Fruit fly (Drosophila melanogaster) whole organism, embryonic: ENCODE measurements around the gene CG12470.

ENCODE experiments used
- CG10147 ChIP-seq: fragments of 200-800 bp; sonication (Bioruptor generic); optimal IDR thresholded peaks from 2 replicates; lab custom pipeline; 2019; ENCODE audit warnings: missing biosample characterization, mild to moderate bottlenecking, missing genetic modification characterization, moderate library complexity
- CG11085 ChIP-seq: fragments of 200-800 bp; sonication (Bioruptor generic); IDR thresholded peaks from 2 replicates; pipeline ENCODE4 v1.3.6; 2022; ENCODE audit warnings: missing biosample characterization, missing genetic modification characterization
- CG11696 ChIP-seq: fragments of 200-800 bp; sonication (Bioruptor generic); IDR thresholded peaks from 2 replicates; pipeline ENCODE4 v1.3.6; 2022; ENCODE audit warnings: missing biosample characterization, missing genetic modification characterization
- CG13424 ChIP-seq: fragments of 200-800 bp; sonication (Bioruptor generic); optimal IDR thresholded peaks from 2 replicates; lab custom pipeline; 2019; ENCODE audit warnings: missing biosample characterization, mild to moderate bottlenecking, missing genetic modification characterization, moderate library complexity
- CG1529 ChIP-seq: fragments of 200-800 bp; sonication (Bioruptor generic); optimal IDR thresholded peaks from 3 replicates; lab custom pipeline; 2018; ENCODE audit warnings: missing biosample characterization, missing genetic modification characterization
- CG15696 ChIP-seq: fragments of 200-800 bp; sonication (Bioruptor generic); optimal IDR thresholded peaks from 2 replicates; lab custom pipeline; 2019; ENCODE audit warnings: missing biosample characterization, mild to moderate bottlenecking, missing genetic modification characterization, moderate library complexity
- CG17186 ChIP-seq: fragments of 200-800 bp; sonication (Bioruptor generic); optimal IDR thresholded peaks from 3 replicates; lab custom pipeline; 2017; ENCODE audit warnings: missing biosample characterization, missing genetic modification reagents, missing genetic modification characterization
- CG17802 ChIP-seq: fragments of 200-800 bp; sonication (Bioruptor generic); optimal IDR thresholded peaks from 2 replicates; lab custom pipeline; 2018; ENCODE audit warnings: missing biosample characterization, mild to moderate bottlenecking, missing genetic modification characterization, moderate library complexity
- CG6175 ChIP-seq: fragments of 200-800 bp; sonication (Bioruptor generic); IDR thresholded peaks from 3 replicates; pipeline ENCODE4 v1.3.6; 2022; ENCODE audit warnings: missing biosample characterization, missing genetic modification characterization
- CG6813 ChIP-seq: fragments of 200-800 bp; sonication (Bioruptor generic); optimal IDR thresholded peaks from 2 replicates; lab custom pipeline; 2017; ENCODE audit warnings: missing biosample characterization, missing genetic modification characterization, mild to moderate bottlenecking, moderate library complexity, missing genetic modification reagents
- CG7745 ChIP-seq: fragments of 200-800 bp; sonication (Bioruptor generic); optimal IDR thresholded peaks from 2 replicates; lab custom pipeline; 2018; ENCODE audit warnings: missing biosample characterization, mild to moderate bottlenecking, missing genetic modification characterization, moderate library complexity
- CG7786 ChIP-seq: fragments of 200-800 bp; sonication (Bioruptor generic); optimal IDR thresholded peaks from 2 replicates; lab custom pipeline; 2016; ENCODE audit warnings: missing biosample characterization, missing genetic modification characterization
- CG8765 ChIP-seq: fragments of 200-800 bp; sonication (Bioruptor generic); IDR thresholded peaks from 2 replicates; pipeline ENCODE4 v1.3.6; 2022; ENCODE audit warnings: missing biosample characterization, missing genetic modification characterization
- CG9817 ChIP-seq: fragments of 200-800 bp; sonication (Bioruptor generic); optimal IDR thresholded peaks from 2 replicates; lab custom pipeline; 2018; ENCODE audit warnings: missing biosample characterization, mild to moderate bottlenecking, missing genetic modification characterization, moderate library complexity
- Dp ChIP-seq: fragments of 200-800 bp; sonication (Bioruptor generic); optimal IDR thresholded peaks from 2 replicates; lab custom pipeline; 2018; ENCODE audit warnings: missing biosample characterization, mild to moderate bottlenecking, missing genetic modification characterization, moderate library complexity
- Dref ChIP-seq: fragments of 200-800 bp; sonication (Bioruptor generic); IDR thresholded peaks from 2 replicates; pipeline ENCODE4 v1.3.6; 2022; ENCODE audit warnings: missing biosample characterization, missing genetic modification characterization
- Elba2 ChIP-seq: fragments of 200-800 bp; sonication (Bioruptor generic); optimal IDR thresholded peaks from 3 replicates; lab custom pipeline; 2016; ENCODE audit warnings: missing biosample characterization, missing genetic modification characterization
- Fer2 ChIP-seq: fragments of 200-800 bp; sonication (Bioruptor generic); optimal IDR thresholded peaks from 2 replicates; lab custom pipeline; 2018; ENCODE audit warnings: missing biosample characterization, mild to moderate bottlenecking, missing genetic modification characterization, moderate library complexity
- HLH54F ChIP-seq: fragments of 200-800 bp; sonication (Bioruptor generic); optimal IDR thresholded peaks from 3 replicates; lab custom pipeline; 2016; ENCODE audit warnings: missing biosample characterization, missing genetic modification characterization
- Hr39 ChIP-seq: fragments of >200 bp; optimal IDR thresholded peaks from 2 replicates; lab custom pipeline; 2017
- Jarid2 ChIP-seq: fragments of 200-800 bp; sonication (Bioruptor generic); optimal IDR thresholded peaks from 3 replicates; lab custom pipeline; 2017; ENCODE audit warnings: mild to moderate bottlenecking, missing biosample characterization, missing genetic modification reagents, missing genetic modification characterization
- Max ChIP-seq: fragments of 200-800 bp; sonication (Bioruptor generic); optimal IDR thresholded peaks from 2 replicates; lab custom pipeline; 2016; ENCODE audit warnings: missing biosample characterization, mild to moderate bottlenecking, missing genetic modification characterization
- Med ChIP-seq: fragments of 200-800 bp; sonication (Bioruptor generic); peaks from one replicate; lab custom pipeline; 2016; ENCODE audit warnings: missing biosample characterization, missing genetic modification characterization, mild to moderate bottlenecking, inconsistent platforms, moderate library complexity
- NC2α ChIP-seq: fragments of 200-800 bp; sonication (Bioruptor generic); optimal IDR thresholded peaks from 2 replicates; lab custom pipeline; 2016; ENCODE audit warnings: missing biosample characterization, missing genetic modification characterization
- NFAT ChIP-seq: fragments of 200-800 bp; sonication (Bioruptor generic); IDR thresholded peaks from 2 replicates; pipeline ENCODE4 v1.3.6; 2022; ENCODE audit warnings: missing biosample characterization, missing genetic modification characterization
- Opbp ChIP-seq: fragments of 200-800 bp; sonication (Bioruptor generic); IDR thresholded peaks from 3 replicates; pipeline ENCODE4 v1.3.6; 2022; ENCODE audit warnings: missing biosample characterization, missing genetic modification characterization; ENCODE audit not compliant: partially characterized antibody
- Xrp1 ChIP-seq: fragments of 200-800 bp; sonication (Bioruptor generic); IDR thresholded peaks from 2 replicates; pipeline ENCODE4 v1.3.6; 2022; ENCODE audit warnings: missing biosample characterization, missing genetic modification characterization
- ara ChIP-seq: fragments of 200-800 bp; sonication (Bioruptor generic); IDR thresholded peaks from 2 replicates; pipeline ENCODE4 v1.3.6; 2022; ENCODE audit warnings: missing biosample characterization, missing genetic modification characterization
- ash1 ChIP-seq: fragments of 200-800 bp; sonication (Bioruptor generic); optimal IDR thresholded peaks from 2 replicates; lab custom pipeline; 2018; ENCODE audit warnings: missing biosample characterization, mild to moderate bottlenecking, missing genetic modification characterization
- bsh ChIP-seq, 2 experiments: fragments of 200-800 bp; sonication (Bioruptor generic); optimal IDR thresholded peaks; 2 replicates each; lab custom pipeline; 2017 to 2018; ENCODE audit warnings: mild to moderate bottlenecking in 2 of 2, missing biosample characterization in 2 of 2, missing genetic modification characterization in 2 of 2, moderate library complexity in 1 of 2
- crp ChIP-seq, 2 experiments: fragments of 200-800 bp; sonication (Bioruptor generic); optimal IDR thresholded peaks; 2 replicates in 1 of 2; 3 replicates in 1 of 2; lab custom pipeline; 2017; ENCODE audit warnings: missing biosample characterization in 2 of 2, missing genetic modification characterization in 2 of 2, mild to moderate bottlenecking in 1 of 2, moderate library complexity in 1 of 2
- dmrt11E ChIP-seq: fragments of 200-800 bp; sonication (Bioruptor generic); optimal IDR thresholded peaks from 3 replicates; lab custom pipeline; 2018; ENCODE audit warnings: missing biosample characterization, mild to moderate bottlenecking, missing genetic modification characterization, moderate library complexity
- dpn ChIP-seq, 2 experiments: fragments of 200-800 bp; sonication (Bioruptor generic); optimal IDR thresholded peaks; 3 replicates each; lab custom pipeline; 2016; ENCODE audit warnings: missing biosample characterization in 2 of 2, missing genetic modification characterization in 2 of 2
- grn ChIP-seq: fragments of 200-800 bp; sonication (Bioruptor generic); optimal IDR thresholded peaks from 3 replicates; lab custom pipeline; 2017; ENCODE audit warnings: missing biosample characterization, missing genetic modification characterization
- gro ChIP-seq: fragments of 200-800 bp; sonication (Bioruptor generic); optimal IDR thresholded peaks from 2 replicates; lab custom pipeline; 2016; ENCODE audit warnings: missing biosample characterization, missing genetic modification characterization
- hkb ChIP-seq, 2 experiments: fragments of 200-800 bp in 1 of 2; fragments of >200 bp in 1 of 2; sonication (Bioruptor generic) in 1 of 2; IDR thresholded peaks in 1 of 2; optimal IDR thresholded peaks in 1 of 2; 2 replicates each; pipeline versions ENCODE4 v1.3.6 to Lab custom; 2017 to 2022; ENCODE audit warnings: missing biosample characterization in 1 of 2, missing genetic modification characterization in 1 of 2
- jigr1 ChIP-seq: fragments of 200-800 bp; sonication (Bioruptor generic); IDR thresholded peaks from 3 replicates; pipeline ENCODE4 v1.3.6; 2022; ENCODE audit warnings: missing biosample characterization, missing genetic modification characterization
- lbe ChIP-seq: fragments of 200-800 bp; sonication (Bioruptor generic); optimal IDR thresholded peaks from 2 replicates; lab custom pipeline; 2016; ENCODE audit warnings: missing biosample characterization, mild to moderate bottlenecking, missing genetic modification characterization
- nerfin-1 ChIP-seq: fragments of 200-800 bp; sonication (Bioruptor generic); optimal IDR thresholded peaks from 3 replicates; lab custom pipeline; 2019; ENCODE audit warnings: missing biosample characterization, mild to moderate bottlenecking, missing genetic modification characterization, moderate library complexity
- odd ChIP-seq: fragments of 200-800 bp; sonication (Bioruptor generic); optimal IDR thresholded peaks from 2 replicates; lab custom pipeline; 2017; ENCODE audit warnings: missing biosample characterization, mild to moderate bottlenecking, missing genetic modification characterization
- pb ChIP-seq: fragments of 200-800 bp; sonication (Bioruptor generic); optimal IDR thresholded peaks from 3 replicates; lab custom pipeline; 2016; ENCODE audit warnings: missing biosample characterization, missing genetic modification characterization
- pho ChIP-seq: fragments of 200-800 bp; sonication (Bioruptor generic); optimal IDR thresholded peaks from 2 replicates; lab custom pipeline; 2016; ENCODE audit warnings: missing biosample characterization, missing genetic modification characterization
- pita ChIP-seq: fragments of 200-800 bp; sonication (Bioruptor generic); optimal IDR thresholded peaks from 2 replicates; lab custom pipeline; 2017; ENCODE audit warnings: missing biosample characterization, mild to moderate bottlenecking, missing genetic modification characterization
- pros ChIP-seq: fragments of 200-800 bp; sonication (Bioruptor generic); optimal IDR thresholded peaks from 3 replicates; lab custom pipeline; 2019; ENCODE audit warnings: missing biosample characterization, mild to moderate bottlenecking, missing genetic modification characterization, moderate library complexity
- psq ChIP-seq: fragments of 200-800 bp; sonication (Bioruptor generic); optimal IDR thresholded peaks from 2 replicates; lab custom pipeline; 2017; ENCODE audit warnings: missing biosample characterization, missing genetic modification characterization
- ro ChIP-seq: fragments of 200-800 bp; sonication (Bioruptor generic); IDR thresholded peaks from 2 replicates; pipeline ENCODE4 v1.3.6; 2022; ENCODE audit warnings: missing biosample characterization, missing genetic modification characterization
- salm ChIP-seq: fragments of 200-800 bp; sonication (Bioruptor generic); optimal IDR thresholded peaks from 2 replicates; lab custom pipeline; 2018; ENCODE audit warnings: missing biosample characterization, mild to moderate bottlenecking, missing genetic modification characterization
- seq ChIP-seq: fragments of 200-800 bp; sonication (Bioruptor generic); IDR thresholded peaks from 2 replicates; pipeline ENCODE4 v1.3.6; 2022; ENCODE audit warnings: missing biosample characterization, missing genetic modification characterization
- sim ChIP-seq: fragments of 200-800 bp; sonication (Bioruptor generic); IDR thresholded peaks from 2 replicates; pipeline ENCODE4 v1.3.6; 2022; ENCODE audit warnings: missing biosample characterization, missing genetic modification characterization
- trem ChIP-seq: fragments of 200-800 bp; optimal IDR thresholded peaks from 3 replicates; lab custom pipeline; 2019; ENCODE audit warnings: missing biosample characterization, mild to moderate bottlenecking, missing genetic modification characterization, moderate library complexity
- zen2 ChIP-seq: fragments of 200-800 bp; sonication (Bioruptor generic); IDR thresholded peaks from 3 replicates; pipeline ENCODE4 v1.3.6; 2022; ENCODE audit warnings: missing biosample characterization, missing genetic modification characterization; ENCODE audit not compliant: partially characterized antibody

CG12470 gene

DNA sequence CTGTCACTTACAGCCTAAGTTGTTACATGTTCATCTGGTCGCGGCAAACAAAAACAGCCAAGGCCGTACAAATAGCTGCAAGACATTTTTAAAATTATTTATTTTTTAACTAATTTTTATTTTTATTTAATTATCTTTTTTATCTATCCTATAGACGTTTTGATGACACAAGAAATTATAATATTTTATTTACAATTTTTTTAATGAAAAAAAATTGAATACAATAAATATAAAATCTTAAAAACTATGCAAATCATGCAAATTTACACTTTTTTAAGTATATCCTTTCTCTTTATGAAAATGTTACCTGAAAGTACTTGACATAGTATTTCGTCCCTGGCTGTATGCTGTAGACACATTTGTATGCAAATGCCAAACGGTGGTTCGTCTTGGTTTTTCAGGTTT, 30.6 kb downstream of the CG12470 start (continued):
- TF ChIP-seq pita (GFP tag; lab: Kevin White, UChicago): no peak
- TF ChIP-seq odd: peak; percentile 80
- no peak for TF ChIP-seq crp (GFP tag; optimal IDR thresholded peaks at IDR 0.05; lab: Kevin White, UChicago)
- peak; percentile 59 for TF ChIP-seq trem (tag; lab: Kevin White, UChicago)
- no peak for TF ChIP-seq Opbp (GFP tag; lab: Robert Waterston, UW)
- TF ChIP-seq NFAT (GFP tag; lab: Robert Waterston, UW): no peak; the same call in 1 of the 2 replicates
- no peak for TF ChIP-seq ash1
- peak; percentile 48 for TF ChIP-seq Fer2 (tag; lab: Kevin White, UChicago)
- no peak for TF ChIP-seq ro (GFP tag; lab: Robert Waterston, UW)
- TF ChIP-seq Jarid2 (GFP tag; lab: Kevin White, UChicago): peak; percentile 38
- TF ChIP-seq CG10147: peak; percentile 79
- no peak for TF ChIP-seq hkb (optimal IDR thresholded peaks at IDR 0.05; lab: Kevin White, UChicago)
- peak; percentile 67 for TF ChIP-seq hkb (GFP tag; IDR thresholded peaks at IDR 0.05; lab: Robert Waterston, UW)
- TF ChIP-seq CG9817 (tag; lab: Kevin White, UChicago): peak; percentile 33
- TF ChIP-seq dmrt11E (tag; lab: Kevin White, UChicago): peak; percentile 76
- TF ChIP-seq Xrp1: peak; percentile 74
- TF ChIP-seq zen2: no peak
- TF ChIP-seq grn (GFP tag; lab: Kevin White, UChicago): no peak
- TF ChIP-seq CG17802 (tag; lab: Kevin White, UChicago): no peak
- TF ChIP-seq sim (GFP tag; lab: Robert Waterston, UW): no peak
- TF ChIP-seq CG15696 (tag; lab: Kevin White, UChicago): peak; percentile 45
- peak; percentile 75 for TF ChIP-seq CG11696 (GFP tag; lab: Robert Waterston, UW)
- TF ChIP-seq pb: no peak
- TF ChIP-seq Dp: no peak
- no peak for TF ChIP-seq Elba2
- TF ChIP-seq HLH54F: no peak
- no peak for TF ChIP-seq Hr39 (lab: Kevin White, UChicago)
- peak in 1 of 2 experiments; percentile 77 for TF ChIP-seq bsh (GFP tag; optimal IDR thresholded peaks at IDR 0.05; lab: Kevin White, UChicago)
- TF ChIP-seq NC2α (GFP tag; lab: Kevin White, UChicago): no peak
- TF ChIP-seq CG6175: no peak
- peak; percentile 78 for TF ChIP-seq salm
- TF ChIP-seq Max: peak; percentile 47
- peak; percentile 20 for TF ChIP-seq pros (GFP tag; lab: Kevin White, UChicago)
- TF ChIP-seq CG8765 (GFP tag; lab: Robert Waterston, UW): no peak
- no peak for TF ChIP-seq gro (GFP tag; lab: Kevin White, UChicago)
- no peak for TF ChIP-seq CG1529
- TF ChIP-seq dpn (GFP tag; optimal IDR thresholded peaks at IDR 0.05; lab: Kevin White, UChicago): peak in 1 of 2 experiments; percentile 51
- TF ChIP-seq CG17186 (GFP tag; lab: Kevin White, UChicago): no peak
- no peak for TF ChIP-seq CG7745 (tag; lab: Kevin White, UChicago)
- TF ChIP-seq CG7786 (GFP tag; lab: Kevin White, UChicago): no peak
- TF ChIP-seq lbe (GFP tag; lab: Kevin White, UChicago): no peak
- TF ChIP-seq pho: no peak
- TF ChIP-seq CG11085 (GFP tag; lab: Robert Waterston, UW): no peak
- peak; percentile 74 for TF ChIP-seq CG6813 (GFP tag; lab: Kevin White, UChicago)
- 0 out of 3 replicates have a peak, but pooled peaks have one; percentile 12 for TF ChIP-seq jigr1
- TF ChIP-seq Med (GFP tag; lab: Kevin White, UChicago): peak; percentile 57
- no peak for TF ChIP-seq psq (GFP tag; lab: Kevin White, UChicago)
- TF ChIP-seq seq (GFP tag; lab: Robert Waterston, UW): peak; percentile 58
- peak; percentile 77 for TF ChIP-seq nerfin-1 (tag; lab: Kevin White, UChicago)
- TF ChIP-seq ara (GFP tag; lab: Robert Waterston, UW): no peak
- TF ChIP-seq CG13424 (tag; lab: Kevin White, UChicago): peak; percentile 91
- TF ChIP-seq Dref: no peak
